Worm (Caenorhabditis elegans) whole organism, mixed stage, embryonic: ENCODE data around the gene algn-14.

Experiments
- ces-1 ChIP-seq: fragments of 150-350 bp; optimal IDR thresholded peaks from 2 replicates; lab custom pipeline; 2014; ENCODE audit warnings: missing biosample characterization, missing genetic modification reagents, missing genetic modification characterization
- elt-3 ChIP-seq: fragments of 150-350 bp; optimal IDR thresholded peaks from 2 replicates; lab custom pipeline; 2014; ENCODE audit warnings: missing biosample characterization, missing genetic modification characterization
- hlh-1 ChIP-seq: fragments of 150-350 bp; optimal IDR thresholded peaks from 2 replicates; lab custom pipeline; 2014; ENCODE audit warnings: missing biosample characterization, missing genetic modification reagents, missing genetic modification characterization
- lin-13 ChIP-seq: fragments of 150-350 bp; optimal IDR thresholded peaks from 2 replicates; lab custom pipeline; 2014; ENCODE audit warnings: missing biosample characterization, missing genetic modification characterization
- mep-1 ChIP-seq: fragments of 150-350 bp; optimal IDR thresholded peaks from 2 replicates; lab custom pipeline; 2017; ENCODE audit warnings: missing biosample characterization, missing genetic modification reagents, missing genetic modification characterization, inconsistent platforms
- nhr-237 ChIP-seq: fragments of 150-350 bp; optimal IDR thresholded peaks from 2 replicates; lab custom pipeline; 2014; ENCODE audit warnings: missing biosample characterization, missing genetic modification characterization
- nhr-28 ChIP-seq: fragments of 150-350 bp; optimal IDR thresholded peaks from 2 replicates; lab custom pipeline; 2014; ENCODE audit warnings: missing biosample characterization, missing genetic modification characterization
- nhr-76 ChIP-seq: sonication (generic microtip); optimal IDR thresholded peaks from 2 replicates; lab custom pipeline; 2017; ENCODE audit warnings: missing biosample characterization, missing genetic modification characterization
- snpc-4 ChIP-seq: fragments of 150-350 bp; optimal IDR thresholded peaks from 2 replicates; lab custom pipeline; 2014; ENCODE audit warnings: missing biosample characterization, missing genetic modification characterization
- unc-62 ChIP-seq: fragments of 150-350 bp; optimal IDR thresholded peaks from 2 replicates; lab custom pipeline; 2014; ENCODE audit warnings: missing biosample characterization, missing genetic modification reagents, missing genetic modification characterization

DNA sequence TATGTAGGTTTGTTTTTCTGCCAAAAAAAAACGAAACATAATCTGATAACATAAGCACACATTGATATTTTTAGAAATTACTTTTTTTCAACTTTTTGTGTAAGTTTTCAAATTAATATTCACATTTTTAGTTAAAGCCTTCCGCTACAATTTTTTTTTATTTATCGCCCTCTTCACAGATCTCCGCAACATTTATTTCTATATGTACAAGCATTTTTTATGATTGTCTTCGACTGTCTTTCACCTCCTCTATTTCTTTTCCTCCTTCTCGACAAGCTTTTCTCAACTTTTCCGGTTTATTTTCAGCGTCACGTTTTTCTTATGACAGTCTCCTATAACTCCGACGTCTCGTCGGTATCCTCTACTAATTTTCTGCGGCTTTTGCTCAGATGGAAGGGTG, 47.3 kb downstream of the algn-14 start, which contains the start of gene best-20:
- TF ChIP-seq nhr-28 (tag; lab: Kevin White, UChicago) (no peak), elt-3 (tag; lab: Kevin White, UChicago) (no peak), ces-1 (no peak), hlh-1 (no peak), nhr-76 (no peak), snpc-4 (tag; lab: Kevin White, UChicago) (no peak), nhr-237 (no peak), lin-13 (no peak), unc-62 (GFP tag; lab: Kevin White, UChicago) (no peak), mep-1 (no peak)
